Fruit fly (Drosophila melanogaster) whole organism, pupa: ENCODE results near the gene CG43349.

Source experiments
- CG12605 ChIP-seq: fragments of 200-800 bp; sonication (Bioruptor generic); IDR thresholded peaks from 2 replicates; pipeline ENCODE4 v1.3.6; 2022; ENCODE audit warnings: missing biosample characterization, missing genetic modification characterization
- CG13204 ChIP-seq: fragments of 200-800 bp; sonication (Bioruptor generic); optimal IDR thresholded peaks from 2 replicates; lab custom pipeline; 2018; ENCODE audit warnings: missing biosample characterization, mild to moderate bottlenecking, missing genetic modification characterization, moderate library complexity
- CG17806 ChIP-seq: fragments of 200-800 bp; sonication (Bioruptor generic); optimal IDR thresholded peaks from 2 replicates; lab custom pipeline; 2018; ENCODE audit warnings: missing biosample characterization, mild to moderate bottlenecking, missing genetic modification characterization, moderate library complexity
- CG32121 ChIP-seq: fragments of 200-800 bp; sonication (Bioruptor generic); IDR thresholded peaks from 2 replicates; pipeline ENCODE4 v1.3.6; 2022; ENCODE audit warnings: missing biosample characterization, missing genetic modification characterization
- CG4496 ChIP-seq: fragments of 200-800 bp; sonication (Bioruptor generic); IDR thresholded peaks from 3 replicates; pipeline ENCODE4 v1.3.6; 2022; ENCODE audit warnings: missing biosample characterization, missing genetic modification characterization
- CG8159 ChIP-seq: fragments of 200-800 bp; sonication (Bioruptor generic); optimal IDR thresholded peaks from 3 replicates; lab custom pipeline; 2018; ENCODE audit warnings: missing biosample characterization, mild to moderate bottlenecking, missing genetic modification characterization, moderate library complexity
- EcR ChIP-seq: fragments of 200-800 bp; sonication (Bioruptor generic); optimal IDR thresholded peaks from 3 replicates; lab custom pipeline; 2019; ENCODE audit warnings: missing biosample characterization, missing genetic modification characterization, mild to moderate bottlenecking, moderate library complexity, missing genetic modification reagents
- Ets98B ChIP-seq: fragments of 200-800 bp; sonication (Bioruptor generic); IDR thresholded peaks from 2 replicates; pipeline ENCODE4 v1.3.6; 2022; ENCODE audit warnings: missing biosample characterization, missing genetic modification characterization
- gl ChIP-seq: fragments of 200-800 bp; sonication (Bioruptor generic); optimal IDR thresholded peaks from 2 replicates; lab custom pipeline; 2018; ENCODE audit warnings: missing biosample characterization, mild to moderate bottlenecking, missing genetic modification characterization
- rn ChIP-seq: fragments of 200-800 bp; sonication (Bioruptor generic); IDR thresholded peaks from 2 replicates; pipeline ENCODE4 v1.3.6; 2022; ENCODE audit warnings: missing biosample characterization, missing genetic modification characterization

DNA sequence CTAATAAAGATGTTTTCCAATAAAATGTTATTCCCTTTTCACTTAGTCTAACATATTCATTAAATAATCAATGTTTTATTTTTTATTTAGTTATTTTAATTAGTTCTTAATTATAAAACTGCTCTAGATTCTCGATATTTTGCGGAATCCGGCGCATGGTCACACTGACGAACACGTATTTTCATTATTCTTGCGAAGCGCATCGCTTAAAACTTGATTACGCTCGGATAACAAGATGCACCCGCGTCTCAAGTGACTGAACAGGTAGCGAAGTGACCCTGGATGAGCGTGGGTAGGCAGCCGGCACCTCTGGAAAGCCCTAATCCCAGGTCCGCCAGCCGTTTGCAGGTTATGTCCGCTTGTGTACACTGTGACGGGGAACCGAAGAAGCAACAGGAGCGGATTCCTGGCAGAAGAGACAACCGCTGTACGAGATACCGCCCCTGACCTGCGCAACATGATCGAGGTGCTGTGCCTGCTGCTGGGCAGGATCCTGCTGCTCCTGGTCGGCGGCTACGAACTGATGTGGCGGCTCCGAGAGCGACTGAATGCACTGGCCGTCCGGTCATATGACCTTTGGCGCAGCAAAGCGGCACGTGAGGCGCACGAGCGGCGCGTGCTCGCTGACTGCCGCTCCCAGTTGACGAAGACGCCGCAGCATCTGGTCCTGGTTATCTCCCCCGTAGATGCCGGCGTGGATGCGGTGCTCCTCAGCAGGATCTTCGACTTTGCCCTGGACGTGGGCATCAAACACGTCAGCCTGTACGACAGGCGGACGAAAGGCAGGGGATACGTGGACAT lies 41.3 kb upstream of the CG43349 start, which contains the start of gene Tango14:
- TF ChIP-seq CG4496 (GFP tag; lab: Robert Waterston, UW) (0 out of 3 replicates have a peak, but pooled peaks have one; percentile 42), rn (GFP tag; lab: Robert Waterston, UW) (no peak), CG17806 (tag; lab: Kevin White, UChicago) (no peak), CG13204 (GFP tag; lab: Kevin White, UChicago) (no peak), CG32121 (GFP tag; lab: Robert Waterston, UW) (no peak), Ets98B (no peak), CG8159 (tag; lab: Kevin White, UChicago) (no peak), gl (tag; lab: Kevin White, UChicago) (no peak), EcR (GFP tag; lab: Kevin White, UChicago) (no peak), CG12605 (GFP tag; lab: Robert Waterston, UW) (no peak)
